Fruit fly (Drosophila melanogaster): ENCODE data around the gene Droj2.

Droj2 gene

DNA sequence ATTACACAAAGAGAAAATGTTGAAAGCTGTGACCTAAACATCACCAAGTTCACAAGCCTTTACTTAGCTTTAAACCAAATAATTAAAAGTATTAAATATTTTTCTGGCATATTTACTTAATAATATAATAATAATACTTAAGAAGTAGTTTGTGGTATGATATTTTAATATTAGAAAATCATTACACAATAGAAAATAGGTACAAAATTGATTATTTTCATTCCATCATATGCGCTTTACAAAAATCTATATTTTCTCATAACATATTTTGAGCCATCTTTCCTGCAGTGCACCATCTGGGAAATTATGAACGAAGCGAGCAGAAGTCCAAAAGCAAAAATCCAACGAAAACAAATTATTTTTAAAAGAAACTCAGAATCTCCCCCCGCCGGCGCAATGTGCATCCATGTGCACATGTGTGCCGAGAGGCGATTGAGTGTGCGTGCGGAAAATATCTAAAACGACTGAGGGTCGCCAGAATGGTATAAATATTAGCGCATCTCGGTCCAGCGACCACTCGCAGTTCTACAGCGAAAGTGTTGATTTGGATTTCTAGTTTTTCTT, 43.6 kb downstream of the Droj2 start, which contains the start of gene Act87E (continued):
- TF ChIP-seq ttk (GFP tag; IDR thresholded peaks at IDR 0.05) (peak; percentile 30; the same call in 1 of the 2 replicates), Hmr (GFP tag; optimal IDR thresholded peaks at IDR 0.05) (peak; percentile 18), CG6654 (GFP tag; optimal IDR thresholded peaks at IDR 0.05) (peak; percentile 14), CG2116 (GFP tag; optimal IDR thresholded peaks at IDR 0.05) (peak; percentile 7), E2f1 (GFP tag; IDR thresholded peaks at IDR 0.05) (peak; percentile 35; the same call in 1 of the 2 replicates), CG13775 (GFP tag; optimal IDR thresholded peaks at IDR 0.05) (peak; percentile 64), CG12155 (GFP tag; optimal IDR thresholded peaks at IDR 0.05) (peak; percentile 19), CG17385 (GFP tag; optimal IDR thresholded peaks at IDR 0.05) (peak; percentile 54), sqz (GFP tag; optimal IDR thresholded peaks at IDR 0.05) (peak; percentile 50), CrebB (tag; optimal IDR thresholded peaks at IDR 0.05) (no peak), CG3281 (GFP tag; optimal IDR thresholded peaks at IDR 0.05) (peak; percentile 60), sna (GFP tag; IDR thresholded peaks at IDR 0.05; ENCODE audit: partially characterized antibody) (no peak), chm (GFP tag; IDR thresholded peaks at IDR 0.05) (no peak), pho (GFP tag; optimal IDR thresholded peaks at IDR 0.05) (no peak), CG16863 (GFP tag; optimal IDR thresholded peaks at IDR 0.05) (no peak), CG4282 (GFP tag; optimal IDR thresholded peaks at IDR 0.05) (no peak), tll (GFP tag; optimal IDR thresholded peaks at IDR 0.05) (no peak), CG34422 (GFP tag; IDR thresholded peaks at IDR 0.05) (no peak), amos (GFP tag; IDR thresholded peaks at IDR 0.05; ENCODE audit: partially characterized antibody) (no peak), CG6689 (GFP tag; IDR thresholded peaks at IDR 0.05) (peak; percentile 60; the same call in 1 of the 2 replicates), PHDP (tag; optimal IDR thresholded peaks at IDR 0.05) (peak; percentile 67), CTCF (GFP tag; optimal IDR thresholded peaks at IDR 0.05) (no peak), CG11723 (GFP tag; optimal IDR thresholded peaks at IDR 0.05) (peak; percentile 45), nom (GFP tag; optimal IDR thresholded peaks at IDR 0.05) (no peak), inv (GFP tag; IDR thresholded peaks at IDR 0.05; ENCODE audit: partially characterized antibody) (no peak), bab2 (GFP tag; optimal IDR thresholded peaks at IDR 0.05) (no peak), bsh (GFP tag; optimal IDR thresholded peaks at IDR 0.05) (peak in 1 of 2 experiments; percentile 68), fd64A (GFP tag; optimal IDR thresholded peaks at IDR 0.05) (no peak), peb (GFP tag; IDR thresholded peaks at IDR 0.05) (no peak), ash1 (GFP tag; optimal IDR thresholded peaks at IDR 0.05) (no peak), CG7839 (tag; optimal IDR thresholded peaks at IDR 0.05) (peak; percentile 78), CG3726 (GFP tag; IDR thresholded peaks at IDR 0.05) (no peak), unc-4 (GFP tag; IDR thresholded peaks at IDR 0.05; ENCODE audit: partially characterized antibody) (no peak), CG17359 (tag; optimal IDR thresholded peaks at IDR 0.05) (peak; percentile 64), CG7556 (GFP tag; optimal IDR thresholded peaks at IDR 0.05) (peak; percentile 81), Xbp1 (GFP tag; optimal IDR thresholded peaks at IDR 0.05) (peak; percentile 52), crp (GFP tag; optimal IDR thresholded peaks at IDR 0.05) (no peak), CG8765 (GFP tag; IDR thresholded peaks at IDR 0.05) (no peak), eve (GFP tag; optimal IDR thresholded peaks at IDR 0.05) (no peak), CG30431 (GFP tag; optimal IDR thresholded peaks at IDR 0.05) (peak; percentile 44), CG8478 (optimal IDR thresholded peaks at IDR 0.05) (no peak), CG2202 (tag; optimal IDR thresholded peaks at IDR 0.05) (peak; percentile 42), B-H1 (GFP tag; IDR thresholded peaks at IDR 0.05) (no peak), CG18011 (GFP tag; optimal IDR thresholded peaks at IDR 0.05) (no peak), YL-1 (GFP tag; optimal IDR thresholded peaks at IDR 0.05) (no peak), lov (optimal IDR thresholded peaks at IDR 0.05) (no peak), lov (GFP tag; IDR thresholded peaks at IDR 0.05) (no peak), CG2678 (tag; optimal IDR thresholded peaks at IDR 0.05) (peak; percentile 87), CG10543 (GFP tag; optimal IDR thresholded peaks at IDR 0.05) (no peak), hkb (optimal IDR thresholded peaks at IDR 0.05) (no peak), hkb (GFP tag; IDR thresholded peaks at IDR 0.05) (no peak; the same call in 1 of the 2 replicates)
